Fruit fly (Drosophila melanogaster) whole organism, prepupa: ENCODE data around the gene EMC3.

Experiments used
- CG10631 ChIP-seq: fragments of 200-800 bp; sonication (Bioruptor generic); optimal IDR thresholded peaks from 2 replicates; lab custom pipeline; 2016; ENCODE audit warnings: missing biosample characterization, missing genetic modification characterization
- CG10669 ChIP-seq: fragments of 200-800 bp; sonication (Bioruptor generic); optimal IDR thresholded peaks from 3 replicates; lab custom pipeline; 2018; ENCODE audit warnings: missing biosample characterization, mild to moderate bottlenecking, missing genetic modification characterization, moderate library complexity
- CG11294 ChIP-seq: fragments of 200-800 bp; sonication (Bioruptor generic); IDR thresholded peaks from 2 replicates; pipeline ENCODE4 v1.3.6; 2022; ENCODE audit warnings: missing biosample characterization, missing genetic modification characterization
- CG11762 ChIP-seq: fragments of 200-800 bp; sonication (Bioruptor generic); optimal IDR thresholded peaks from 3 replicates; lab custom pipeline; 2016; ENCODE audit warnings: missing biosample characterization, missing genetic modification characterization; ENCODE audit not compliant: insufficient read depth
- CG1621 ChIP-seq: fragments of 200-800 bp; sonication (Bioruptor generic); optimal IDR thresholded peaks from 3 replicates; lab custom pipeline; 2018; ENCODE audit warnings: missing biosample characterization, mild to moderate bottlenecking, missing genetic modification characterization
- CG3032 ChIP-seq: fragments of 200-800 bp; optimal IDR thresholded peaks from 2 replicates; lab custom pipeline; 2019; ENCODE audit warnings: missing biosample characterization, mild to moderate bottlenecking, missing genetic modification characterization, moderate library complexity
- CG31627 ChIP-seq: fragments of 200-800 bp; sonication (Bioruptor generic); optimal IDR thresholded peaks from 3 replicates; lab custom pipeline; 2016; ENCODE audit warnings: missing biosample characterization, missing genetic modification characterization
- CG32006 ChIP-seq: fragments of 200-800 bp; sonication (Bioruptor generic); optimal IDR thresholded peaks from 3 replicates; lab custom pipeline; 2017; ENCODE audit warnings: missing biosample characterization, mild to moderate bottlenecking, missing genetic modification characterization
- CG34406 ChIP-seq: fragments of 200-800 bp; sonication (Bioruptor generic); optimal IDR thresholded peaks from 3 replicates; lab custom pipeline; 2016; ENCODE audit warnings: missing biosample characterization, missing genetic modification characterization
- CG3919 ChIP-seq: fragments of 200-800 bp; sonication (Bioruptor generic); optimal IDR thresholded peaks from 3 replicates; lab custom pipeline; 2016; ENCODE audit warnings: missing biosample characterization, missing genetic modification characterization
- CG4318 ChIP-seq: fragments of 200-800 bp; sonication (Bioruptor generic); optimal IDR thresholded peaks from 3 replicates; lab custom pipeline; 2017; ENCODE audit warnings: missing biosample characterization, mild to moderate bottlenecking, missing genetic modification characterization
- CG6163 ChIP-seq: fragments of 200-800 bp; sonication (Bioruptor generic); IDR thresholded peaks from 3 replicates; pipeline ENCODE4 v1.3.6; 2022; ENCODE audit warnings: missing biosample characterization, missing genetic modification characterization
- CG6276 ChIP-seq: fragments of 200-800 bp; sonication (Bioruptor generic); optimal IDR thresholded peaks from 2 replicates; lab custom pipeline; 2017; ENCODE audit warnings: missing biosample characterization, mild to moderate bottlenecking, missing genetic modification characterization
- CG6792 ChIP-seq: fragments of 200-800 bp; sonication (Bioruptor generic); optimal IDR thresholded peaks from 3 replicates; lab custom pipeline; 2016; ENCODE audit warnings: missing biosample characterization, missing genetic modification characterization
- CG6854 ChIP-seq: fragments of 200-800 bp; sonication (Bioruptor generic); optimal IDR thresholded peaks from 2 replicates; lab custom pipeline; 2017; ENCODE audit warnings: missing biosample characterization, mild to moderate bottlenecking, missing genetic modification characterization
- CG7368 ChIP-seq: fragments of 200-800 bp; sonication (Bioruptor generic); optimal IDR thresholded peaks from 3 replicates; lab custom pipeline; 2016; ENCODE audit warnings: missing biosample characterization, missing genetic modification characterization
- CG8119 ChIP-seq: fragments of 200-800 bp; sonication (Bioruptor generic); IDR thresholded peaks from 3 replicates; pipeline ENCODE4 v1.3.6; 2022; ENCODE audit warnings: missing biosample characterization, missing genetic modification characterization
- CG8319 ChIP-seq: fragments of 200-800 bp; sonication (Bioruptor generic); optimal IDR thresholded peaks from 3 replicates; lab custom pipeline; 2016; ENCODE audit warnings: missing biosample characterization, missing genetic modification characterization
- CG8632 ChIP-seq: fragments of 200-800 bp; sonication (Bioruptor generic); optimal IDR thresholded peaks from 3 replicates; lab custom pipeline; 2016; ENCODE audit warnings: missing biosample characterization, missing genetic modification characterization
- CG9139 ChIP-seq: fragments of 200-800 bp; sonication (Bioruptor generic); optimal IDR thresholded peaks from 3 replicates; lab custom pipeline; 2017; ENCODE audit warnings: missing biosample characterization, mild to moderate bottlenecking, missing genetic modification characterization
- Eip75B ChIP-seq: fragments of 200-800 bp; sonication (Bioruptor generic); optimal IDR thresholded peaks from 3 replicates; lab custom pipeline; 2016; ENCODE audit warnings: missing biosample characterization, missing genetic modification characterization
- Eip78C ChIP-seq: fragments of 200-800 bp; sonication (Bioruptor generic); peaks from one replicate; lab custom pipeline; 2016; ENCODE audit warnings: missing biosample characterization, missing genetic modification characterization
- Eip93F ChIP-seq: fragments of 200-800 bp; sonication (Bioruptor generic); optimal IDR thresholded peaks from 2 replicates; lab custom pipeline; 2016; ENCODE audit warnings: missing biosample characterization, mild to moderate bottlenecking, missing genetic modification characterization
- Ets21C ChIP-seq: fragments of 200-800 bp; sonication (Bioruptor generic); optimal IDR thresholded peaks from 3 replicates; lab custom pipeline; 2016; ENCODE audit warnings: missing biosample characterization, missing genetic modification characterization
- Ets96B ChIP-seq: fragments of 200-800 bp; optimal IDR thresholded peaks from 2 replicates; lab custom pipeline; 2019; ENCODE audit warnings: missing biosample characterization, mild to moderate bottlenecking, missing genetic modification characterization, moderate library complexity
- Gug ChIP-seq: fragments of 200-800 bp; sonication (Bioruptor generic); IDR thresholded peaks from 2 replicates; pipeline ENCODE4 v1.3.6; 2022; ENCODE audit warnings: missing biosample characterization, missing genetic modification characterization
- Hr38 ChIP-seq: sonication (Bioruptor generic); optimal IDR thresholded peaks from 2 replicates; lab custom pipeline; 2016; ENCODE audit warnings: missing biosample characterization, missing genetic modification characterization
- Hr4 ChIP-seq: fragments of 200-800 bp; sonication (Bioruptor generic); optimal IDR thresholded peaks from 3 replicates; lab custom pipeline; 2016; ENCODE audit warnings: missing biosample characterization, missing genetic modification characterization
- Lpt ChIP-seq: fragments of 200-800 bp; sonication (Bioruptor generic); optimal IDR thresholded peaks from 3 replicates; lab custom pipeline; 2016; ENCODE audit warnings: missing biosample characterization, missing genetic modification characterization
- Met ChIP-seq: fragments of 200-800 bp; sonication (Bioruptor generic); optimal IDR thresholded peaks from 3 replicates; lab custom pipeline; 2016; ENCODE audit warnings: missing biosample characterization, missing genetic modification characterization
- Smox ChIP-seq: fragments of 200-800 bp; sonication (Bioruptor generic); optimal IDR thresholded peaks from 3 replicates; lab custom pipeline; 2016; ENCODE audit warnings: missing biosample characterization, missing genetic modification characterization
- Sox15 ChIP-seq: fragments of 200-800 bp; sonication (Bioruptor generic); optimal IDR thresholded peaks from 3 replicates; lab custom pipeline; 2016; ENCODE audit warnings: missing biosample characterization, missing genetic modification characterization
- achi ChIP-seq: fragments of 200-800 bp; sonication (Bioruptor generic); optimal IDR thresholded peaks from 3 replicates; lab custom pipeline; 2016; ENCODE audit warnings: missing biosample characterization, missing genetic modification characterization
- dac ChIP-seq: fragments of 200-800 bp; sonication (Bioruptor generic); optimal IDR thresholded peaks from 2 replicates; lab custom pipeline; 2017; ENCODE audit warnings: missing biosample characterization, mild to moderate bottlenecking, missing genetic modification characterization
- dsx ChIP-seq: fragments of 200-800 bp; optimal IDR thresholded peaks from 3 replicates; lab custom pipeline; 2019; ENCODE audit warnings: missing biosample characterization, mild to moderate bottlenecking, missing genetic modification characterization, moderate library complexity; ENCODE audit not compliant: poor library complexity, severe bottlenecking
- eg ChIP-seq: fragments of 200-800 bp; sonication (Bioruptor generic); IDR thresholded peaks from 3 replicates; pipeline ENCODE4 v1.3.6; 2022; ENCODE audit warnings: missing biosample characterization, missing genetic modification characterization
- esn ChIP-seq: fragments of 200-800 bp; sonication (Bioruptor generic); optimal IDR thresholded peaks from 2 replicates; lab custom pipeline; 2016; ENCODE audit warnings: missing biosample characterization, mild to moderate bottlenecking, missing genetic modification characterization, moderate library complexity
- fd59A ChIP-seq: fragments of 200-800 bp; sonication (Bioruptor generic); optimal IDR thresholded peaks from 2 replicates; lab custom pipeline; 2017; ENCODE audit warnings: missing biosample characterization, mild to moderate bottlenecking, missing genetic modification characterization, missing genetic modification reagents
- fkh ChIP-seq: fragments of 200-800 bp; sonication (Bioruptor generic); optimal IDR thresholded peaks from 3 replicates; lab custom pipeline; 2017; ENCODE audit warnings: missing biosample characterization, mild to moderate bottlenecking, missing genetic modification characterization, moderate library complexity
- lz ChIP-seq: fragments of 200-800 bp; sonication (Bioruptor generic); optimal IDR thresholded peaks from 3 replicates; lab custom pipeline; 2016; ENCODE audit warnings: missing biosample characterization, missing genetic modification characterization
- net ChIP-seq: fragments of 200-800 bp; sonication (Bioruptor generic); optimal IDR thresholded peaks from 3 replicates; lab custom pipeline; 2016; ENCODE audit warnings: missing biosample characterization, missing genetic modification characterization
- pdm3 ChIP-seq: fragments of 200-800 bp; sonication (Bioruptor generic); optimal IDR thresholded peaks from 3 replicates; lab custom pipeline; 2016; ENCODE audit warnings: missing biosample characterization, missing genetic modification characterization
- spab ChIP-seq: fragments of 200-800 bp; sonication (Bioruptor generic); optimal IDR thresholded peaks from 2 replicates; lab custom pipeline; 2017; ENCODE audit warnings: missing biosample characterization, mild to moderate bottlenecking, missing genetic modification characterization, missing genetic modification reagents
- svp ChIP-seq: fragments of 200-800 bp; sonication (Bioruptor generic); peaks from one replicate; lab custom pipeline; 2016; ENCODE audit warnings: missing biosample characterization, missing genetic modification characterization
- topi ChIP-seq: fragments of 200-800 bp; sonication (Bioruptor generic); optimal IDR thresholded peaks from 3 replicates; lab custom pipeline; 2016; ENCODE audit warnings: missing biosample characterization, missing genetic modification characterization
- vri ChIP-seq: fragments of 200-800 bp; sonication (Bioruptor generic); optimal IDR thresholded peaks from 3 replicates; lab custom pipeline; 2016; ENCODE audit warnings: missing biosample characterization, mild to moderate bottlenecking, missing genetic modification characterization

EMC3 gene

DNA sequence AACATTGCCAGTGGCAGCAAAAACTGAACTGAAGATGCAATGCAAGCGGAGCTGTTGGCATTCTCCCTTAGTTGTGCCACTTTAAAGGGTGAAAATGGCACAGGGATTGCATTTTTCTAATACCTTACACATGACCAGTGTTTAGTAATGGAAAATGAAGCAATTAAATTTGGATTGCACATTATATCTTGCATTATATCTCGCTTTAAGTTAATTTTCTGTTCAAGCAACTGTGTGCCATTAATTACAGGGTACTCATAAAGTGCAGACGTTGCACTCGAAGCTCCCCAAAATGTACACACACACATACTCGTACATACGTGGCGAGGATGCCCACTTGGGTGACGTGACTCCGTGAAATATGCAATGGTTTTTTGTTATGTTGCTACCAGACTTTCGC is 27.4 kb upstream of the EMC3 start (continued):
- peak; percentile 38 for TF ChIP-seq CG3032 (tag; lab: Kevin White, UChicago)
- no peak for TF ChIP-seq fd59A (GFP tag; lab: Kevin White, UChicago)
- TF ChIP-seq Ets21C (GFP tag; lab: Kevin White, UChicago) = peak; percentile 20
- peak; percentile 33 for TF ChIP-seq Met (GFP tag; lab: Kevin White, UChicago)
- TF ChIP-seq CG7368 (GFP tag; lab: Kevin White, UChicago) = peak; percentile 21
- TF ChIP-seq CG8632 (GFP tag; lab: Kevin White, UChicago) = peak; percentile 42
- peak; percentile 53 for TF ChIP-seq CG10631 (GFP tag; lab: Kevin White, UChicago)
- peak; percentile 20 for TF ChIP-seq Sox15 (GFP tag; lab: Kevin White, UChicago)
- TF ChIP-seq CG9139 (GFP tag; lab: Kevin White, UChicago) = no peak
- peak; percentile 45 for TF ChIP-seq topi (GFP tag; lab: Kevin White, UChicago)
- peak; percentile 50 for TF ChIP-seq CG34406 (GFP tag; lab: Kevin White, UChicago)
- TF ChIP-seq CG10669 (GFP tag; lab: Kevin White, UChicago) = peak; percentile 63
- no peak for TF ChIP-seq vri (GFP tag; lab: Kevin White, UChicago)
- TF ChIP-seq CG3919 (GFP tag; lab: Kevin White, UChicago) = peak; percentile 56
- no peak for TF ChIP-seq Eip93F (GFP tag; lab: Kevin White, UChicago)
- peak; percentile 49 for TF ChIP-seq Smox (GFP tag; lab: Kevin White, UChicago)
- TF ChIP-seq fkh (GFP tag; lab: Kevin White, UChicago) = no peak
- peak; percentile 51 for TF ChIP-seq pdm3
- TF ChIP-seq Ets96B (tag; lab: Kevin White, UChicago) = peak; percentile 61
- no peak for TF ChIP-seq CG4318 (GFP tag; lab: Kevin White, UChicago)
- TF ChIP-seq esn (GFP tag; lab: Kevin White, UChicago) = peak; percentile 46
- peak; percentile 54 for TF ChIP-seq Eip75B (GFP tag; lab: Kevin White, UChicago)
- no peak for TF ChIP-seq CG11762
- no peak for TF ChIP-seq dac (GFP tag; lab: Kevin White, UChicago)

DNA sequence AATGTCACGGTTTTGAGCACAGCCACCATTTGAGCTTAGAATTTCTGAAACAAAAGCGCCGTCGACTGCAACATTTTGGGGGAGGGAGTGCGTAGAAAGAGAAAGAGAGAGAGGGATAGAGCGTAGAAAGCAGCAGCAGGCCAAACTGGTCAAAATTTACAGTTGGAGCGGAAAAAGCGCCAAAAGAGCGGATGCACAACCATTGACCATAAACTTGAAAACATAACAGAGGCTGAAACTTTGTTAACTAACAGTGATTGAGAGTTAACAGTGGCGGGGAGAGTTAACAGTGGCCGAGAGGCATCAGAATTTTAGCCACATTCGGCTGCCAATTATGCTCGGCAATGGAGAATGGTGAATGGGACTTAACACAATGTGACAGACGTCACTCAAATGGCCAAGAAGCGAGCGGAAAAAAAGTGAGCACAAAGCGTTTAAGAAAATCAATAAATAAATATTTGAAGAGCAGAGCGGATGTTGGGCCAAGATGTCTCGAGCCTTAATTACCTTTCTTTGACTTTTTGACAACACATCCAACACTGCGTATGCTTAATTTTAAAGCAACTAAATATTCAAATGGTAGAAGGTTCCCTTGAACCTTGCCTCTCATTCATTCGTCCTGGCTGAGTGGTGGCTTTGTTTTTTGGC is 24.9 kb upstream of the EMC3 start:
- TF ChIP-seq esn (GFP tag; lab: Kevin White, UChicago) (no peak), CG7368 (GFP tag; lab: Kevin White, UChicago) (no peak), CG8319 (GFP tag; lab: Kevin White, UChicago) (no peak), Eip75B (GFP tag; lab: Kevin White, UChicago) (no peak), dsx (peak; percentile 33), Eip78C (GFP tag; lab: Kevin White, UChicago) (peak; percentile 29)

DNA sequence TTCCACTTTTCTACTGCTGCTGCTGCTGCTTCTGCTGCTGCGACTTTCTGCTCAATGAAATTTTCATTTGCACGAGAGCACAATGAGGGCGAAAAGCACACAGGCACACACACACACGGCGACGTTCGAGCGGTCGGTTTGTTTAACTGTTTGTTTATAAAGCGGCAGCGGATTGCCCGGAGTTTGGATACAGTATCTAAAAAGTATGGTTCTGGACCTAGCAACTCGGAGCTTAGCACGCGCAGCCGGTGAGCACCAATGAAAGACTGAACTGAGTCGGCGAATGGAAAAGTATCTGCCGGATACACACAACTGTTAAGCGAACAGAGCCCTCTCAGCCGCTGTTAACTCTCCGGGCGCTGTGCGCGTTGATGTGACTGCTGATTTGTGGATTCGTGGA is 23.8 kb upstream of the EMC3 start, which contains the start of gene CG17124:
CG17124 (minus strand) TSS at position 277 of the 400 bp plus-strand sequence.
- TF ChIP-seq CG11294 (GFP tag; lab: Robert Waterston, UW) = no peak
- TF ChIP-seq Met (GFP tag; lab: Kevin White, UChicago) = no peak
- TF ChIP-seq Gug (GFP tag; lab: Robert Waterston, UW) = 0 out of 2 replicates have a peak, but pooled peaks have one; percentile 11
- no peak for TF ChIP-seq Hr38
- TF ChIP-seq CG6792 (GFP tag; lab: Kevin White, UChicago) = no peak
- no peak for TF ChIP-seq pdm3
- TF ChIP-seq Sox15 (GFP tag; lab: Kevin White, UChicago) = no peak
- peak; percentile 91 for TF ChIP-seq fkh (GFP tag; lab: Kevin White, UChicago)
- peak; percentile 63 for TF ChIP-seq CG3919 (GFP tag; lab: Kevin White, UChicago)
- TF ChIP-seq net (GFP tag; lab: Kevin White, UChicago) = peak; percentile 61
- TF ChIP-seq Hr4 (GFP tag; lab: Kevin White, UChicago) = no peak
- peak; percentile 74; the same call in 2 of the 3 replicates for TF ChIP-seq eg (GFP tag; lab: Robert Waterston, UW)
- no peak for TF ChIP-seq CG7368 (GFP tag; lab: Kevin White, UChicago)
- no peak for TF ChIP-seq spab (GFP tag; lab: Kevin White, UChicago)
- TF ChIP-seq lz = no peak
- peak; percentile 29 for TF ChIP-seq CG6276
- TF ChIP-seq CG6163 = peak; percentile 64; the same call in 2 of the 3 replicates
- peak; percentile 77 for TF ChIP-seq Eip78C (GFP tag; lab: Kevin White, UChicago)
- no peak for TF ChIP-seq CG10631 (GFP tag; lab: Kevin White, UChicago)
- TF ChIP-seq svp (GFP tag; lab: Kevin White, UChicago) = peak; percentile 54
- TF ChIP-seq CG8119 = peak; percentile 53; the same call in 2 of the 3 replicates
- TF ChIP-seq CG32006 = no peak
- TF ChIP-seq CG9139 (GFP tag; lab: Kevin White, UChicago) = peak; percentile 53
- TF ChIP-seq Lpt (GFP tag; lab: Kevin White, UChicago) = no peak
- TF ChIP-seq CG8319 (GFP tag; lab: Kevin White, UChicago) = no peak
- peak; percentile 48 for TF ChIP-seq CG6854 (GFP tag; lab: Kevin White, UChicago)
- peak; percentile 27 for TF ChIP-seq achi (GFP tag; lab: Kevin White, UChicago)
- TF ChIP-seq dac (GFP tag; lab: Kevin White, UChicago) = no peak
- no peak for TF ChIP-seq CG31627 (GFP tag; lab: Kevin White, UChicago)
- TF ChIP-seq CG1621 (tag; lab: Kevin White, UChicago) = peak; percentile 87
